Worm (Caenorhabditis elegans) whole organism, midembryonic: ENCODE measurements around the gene rga-8.

Experiments used
- cog-1 ChIP-seq: sonication (generic microtip); optimal IDR thresholded peaks from 2 replicates; lab custom pipeline; 2016; ENCODE audit warnings: missing genetic modification characterization, missing compliant biosample characterization
- flt-1 ChIP-seq: fragments of 200-800 bp; sonication (Bioruptor generic); IDR thresholded peaks from 2 replicates; pipeline ENCODE4 v1.3.6; 2022; ENCODE audit warnings: missing genetic modification characterization, missing compliant biosample characterization
- klf-2 ChIP-seq: fragments of 200-800 bp; sonication (Bioruptor generic); conservative IDR thresholded peaks from 2 replicates; pipeline ENCODE4 v1.3.6; 2022; ENCODE audit warnings: missing genetic modification reagents, missing genetic modification characterization, missing compliant biosample characterization
- med-1 ChIP-seq: sonication (generic microtip); optimal IDR thresholded peaks from 2 replicates; lab custom pipeline; 2017; ENCODE audit warnings: missing genetic modification characterization, mild to moderate bottlenecking, missing compliant biosample characterization, antibody characterized with exemption, missing genetic modification reagents; ENCODE audit not compliant: insufficient read depth
- ref-1 ChIP-seq: fragments of 200-800 bp; sonication (Bioruptor generic); conservative IDR thresholded peaks from 2 replicates; pipeline ENCODE4 v1.3.6; 2022; ENCODE audit warnings: missing genetic modification reagents, missing genetic modification characterization, missing compliant biosample characterization
- tab-1 ChIP-seq: fragments of 200-800 bp; sonication (Bioruptor generic); IDR thresholded peaks from 2 replicates; pipeline ENCODE4 v1.3.6; 2022; ENCODE audit warnings: missing genetic modification characterization, missing compliant biosample characterization
- ztf-23 ChIP-seq: fragments of 200-800 bp; sonication (Bioruptor generic); IDR thresholded peaks from 2 replicates; pipeline ENCODE4 v1.3.6; 2022; ENCODE audit warnings: missing genetic modification reagents, missing genetic modification characterization, missing compliant biosample characterization

ce11 chrX:5249603-5250002 lies 30.0 kb downstream of the rga-8 start, which contains the start of gene Y34B4A.10:
- TF ChIP-seq klf-2 (GFP tag; lab: Robert Waterston, UW) (no peak), med-1 (GFP tag; lab: Kevin White, UChicago) (no peak), tab-1 (no peak), flt-1 (GFP tag; lab: Robert Waterston, UW) (no peak), ztf-23 (no peak), cog-1 (no peak), ref-1 (GFP tag; lab: Robert Waterston, UW) (no peak)
